Worm (Caenorhabditis elegans): ENCODE measurements around the gene cdc-48.2.
A peak's percentile ranks its signal among the peaks of the same experiment; 100 is the strongest.

The cdc-48.2 gene

DNA sequence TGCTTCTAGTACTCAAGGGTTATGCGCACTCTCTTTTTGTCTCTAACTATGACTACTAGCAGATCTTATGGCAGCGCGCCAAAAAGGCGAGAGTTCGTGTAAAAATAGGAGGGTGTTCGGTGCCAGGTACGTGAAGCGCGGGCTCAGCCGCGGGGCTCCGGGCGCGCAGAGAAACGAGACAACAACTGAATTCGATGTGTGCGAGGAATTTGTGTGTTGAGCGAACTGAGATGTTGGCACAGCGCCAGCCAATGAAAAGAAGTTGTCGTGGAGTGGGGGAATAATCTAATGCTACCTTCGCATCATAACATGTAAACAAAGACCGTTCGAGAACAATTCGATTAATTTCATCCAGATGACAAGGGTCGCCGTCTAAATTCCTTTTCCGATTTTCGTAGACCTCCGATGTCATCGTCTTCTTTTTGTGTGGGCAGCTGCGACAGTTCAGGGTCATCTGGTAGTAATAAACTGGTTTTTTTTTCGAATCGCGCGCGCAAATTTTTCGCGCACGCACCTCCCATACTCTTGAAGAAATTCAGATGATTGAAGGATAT is 6.8 kb upstream of the cdc-48.2 start (continued):
- TF ChIP-seq F37D6.2 (tag; optimal IDR thresholded peaks at IDR 0.05) (peak; percentile 59), unc-62 (GFP tag; optimal IDR thresholded peaks at IDR 0.05 in 1 of 2) (peak in 1 of 2 experiments; percentile 51), unc-62 (tag; optimal IDR thresholded peaks at IDR 0.05) (no peak), F49E8.2 (tag; optimal IDR thresholded peaks at IDR 0.05; ENCODE audit: borderline replicate concordance) (no peak), Y75B8A.6 (GFP tag; IDR thresholded peaks at IDR 0.05) (no peak), nhr-11 (tag; optimal IDR thresholded peaks at IDR 0.05) (peak; percentile 73), gei-8 (GFP tag; optimal IDR thresholded peaks at IDR 0.05) (no peak), hlh-30 (tag; optimal IDR thresholded peaks at IDR 0.05; ENCODE audit: insufficient read depth) (peak; percentile 54), ceh-44 (GFP tag; IDR thresholded peaks at IDR 0.05) (no peak), rbr-2 (tag; optimal IDR thresholded peaks at IDR 0.05) (peak; percentile 81), lin-29 (GFP tag; IDR thresholded peaks at IDR 0.05) (no peak), lin-39 (tag; optimal IDR thresholded peaks at IDR 0.05) (no peak), dpl-1 (GFP tag; optimal IDR thresholded peaks at IDR 0.05) (no peak), pha-4 (GFP tag; IDR thresholded peaks at IDR 0.05) (no peak), pha-4 (tag; optimal IDR thresholded peaks at IDR 0.05) (no peak), nhr-10 (tag; optimal IDR thresholded peaks at IDR 0.05) (no peak), lin-38 (GFP tag; IDR thresholded peaks at IDR 0.05) (peak; percentile 32; the same call in 1 of the 2 replicates), T20F7.1 (GFP tag; optimal IDR thresholded peaks at IDR 0.05) (no peak), ceh-32 (tag; optimal IDR thresholded peaks at IDR 0.05; ENCODE audit: poor library complexity) (no peak), dve-1 (tag; optimal IDR thresholded peaks at IDR 0.05; ENCODE audit: insufficient read depth) (peak; percentile 24), ces-1 (GFP tag; optimal IDR thresholded peaks at IDR 0.05) (no peak)

DNA sequence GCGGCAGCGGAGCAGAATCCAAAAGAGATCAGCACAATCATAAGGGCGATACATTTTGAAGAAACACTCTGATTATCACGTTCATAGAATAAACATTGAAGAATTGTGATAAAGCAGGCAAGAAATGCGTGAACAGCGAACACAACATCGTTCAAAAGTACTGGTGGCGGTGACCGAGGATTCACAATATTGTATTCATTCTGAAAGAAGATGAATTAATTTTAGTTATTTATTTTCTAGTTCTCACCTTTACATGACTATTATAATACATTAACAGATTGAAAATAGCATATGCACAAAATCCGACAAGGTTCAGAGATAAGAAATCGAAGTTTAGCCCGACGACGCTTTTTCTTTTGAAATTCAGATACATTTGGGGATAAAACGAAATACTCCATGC is 2.3 kb upstream of the cdc-48.2 start:
- TF ChIP-seq ztf-11 (tag; optimal IDR thresholded peaks at IDR 0.05) = no peak
- no peak for TF ChIP-seq zip-2 (tag; optimal IDR thresholded peaks at IDR 0.05)
- TF ChIP-seq unc-62 (GFP tag; optimal IDR thresholded peaks at IDR 0.05 in 1 of 2) = peak in 1 of 2 experiments; percentile 94
- TF ChIP-seq unc-62 (tag; optimal IDR thresholded peaks at IDR 0.05) = no peak
- no peak for TF ChIP-seq spr-1 (tag; optimal IDR thresholded peaks at IDR 0.05)
- no peak for TF ChIP-seq arid-1 (GFP tag; conservative IDR thresholded peaks at IDR 0.05)

DNA sequence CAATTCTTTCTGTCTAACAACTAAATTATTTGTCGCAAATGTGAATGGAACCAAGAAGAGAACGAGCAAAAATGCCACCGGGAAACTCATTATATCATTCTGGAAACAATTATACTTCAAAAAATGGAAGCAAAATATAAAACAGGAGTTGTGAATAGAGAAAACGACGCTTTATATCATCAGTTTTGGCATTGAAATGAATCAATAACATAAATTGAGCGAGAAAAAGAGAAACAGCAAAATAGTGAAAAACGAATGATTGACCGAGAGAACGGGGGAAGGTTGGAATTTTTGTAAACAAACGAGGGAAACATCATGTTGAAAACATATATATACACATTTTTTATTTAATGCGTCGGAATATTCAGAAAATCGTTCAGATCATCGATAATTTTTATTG is 1.5 kb upstream of the cdc-48.2 start, which contains the start of gene ctns-1:
TSS of gene ctns-1 (minus strand) at position 101 of the 400 bp plus-strand sequence.
- TF ChIP-seq nhr-77 (tag; optimal IDR thresholded peaks at IDR 0.05) (no peak), jun-1 (tag; optimal IDR thresholded peaks at IDR 0.05) (no peak), pqm-1 (tag; optimal IDR thresholded peaks at IDR 0.05) (no peak), daf-16 (GFP tag; optimal IDR thresholded peaks at IDR 0.05) (no peak), daf-16 (tag; optimal IDR thresholded peaks at IDR 0.05) (peak; percentile 54), hmg-1.1 (GFP tag; IDR thresholded peaks at IDR 0.05) (no peak), R02D3.7 (tag; optimal IDR thresholded peaks at IDR 0.05) (no peak), fos-1 (tag; optimal IDR thresholded peaks at IDR 0.05) (no peak), nhr-41 (GFP tag; IDR thresholded peaks at IDR 0.05) (no peak), mxl-2 (GFP tag; conservative IDR thresholded peaks at IDR 0.05) (no peak), unc-39 (tag; optimal IDR thresholded peaks at IDR 0.05) (no peak), madf-5 (GFP tag; IDR thresholded peaks at IDR 0.05) (no peak), mdt-29 (GFP tag; IDR thresholded peaks at IDR 0.05) (no peak), sdz-12 (GFP tag; optimal IDR thresholded peaks at IDR 0.05) (no peak), ceh-28 (tag; optimal IDR thresholded peaks at IDR 0.05) (no peak), lin-38 (GFP tag; IDR thresholded peaks at IDR 0.05) (peak; percentile 10; the same call in 1 of the 2 replicates), mes-2 (tag; optimal IDR thresholded peaks at IDR 0.05; ENCODE audit: poor library complexity, severe bottlenecking) (peak; percentile 8)
